Fruit fly (Drosophila melanogaster): ENCODE data around the gene Mhcl.

dm6 chr3R:16038049-16038448 is 60.5 kb downstream of the Mhcl start:
- TF ChIP-seq EcR (GFP tag; optimal IDR thresholded peaks at IDR 0.05) (no peak), pan (optimal IDR thresholded peaks at IDR 0.05) (no peak), CG8478 (optimal IDR thresholded peaks at IDR 0.05) (no peak), usp (GFP tag; optimal IDR thresholded peaks at IDR 0.05) (no peak), Dll (optimal IDR thresholded peaks at IDR 0.05) (no peak), psq (optimal IDR thresholded peaks at IDR 0.05) (no peak)

All from whole organism.